Worm (Caenorhabditis elegans): Measurements from ENCODE around the gene W02F12.2.

ce11 chrV:6706771-6707170, 9.3 kb upstream of the W02F12.2 start, which contains the start of gene W02F12.4:
- TF ChIP-seq tbx-11 (GFP tag; IDR thresholded peaks at IDR 0.05) = no peak
- no peak for TF ChIP-seq sea-1 (GFP tag; conservative IDR thresholded peaks at IDR 0.05)
